Fruit fly (Drosophila melanogaster) whole organism, embryonic: Measurements from ENCODE around the gene Agpat2.

Experiments
- BEAF-32 ChIP-seq: fragments of 200-800 bp; sonication (Bioruptor generic); optimal IDR thresholded peaks from 3 replicates; lab custom pipeline; 2017; ENCODE audit warnings: missing biosample characterization, missing genetic modification characterization, mild to moderate bottlenecking, moderate library complexity, missing genetic modification reagents
- CG10267 ChIP-seq: fragments of 200-800 bp; sonication (Bioruptor generic); optimal IDR thresholded peaks from 2 replicates; lab custom pipeline; 2018; ENCODE audit warnings: missing biosample characterization, mild to moderate bottlenecking, missing genetic modification characterization, moderate library complexity
- CG11085 ChIP-seq: fragments of 200-800 bp; sonication (Bioruptor generic); IDR thresholded peaks from 2 replicates; pipeline ENCODE4 v1.3.6; 2022; ENCODE audit warnings: missing biosample characterization, missing genetic modification characterization
- CG12659 ChIP-seq: fragments of 200-800 bp; sonication (Bioruptor generic); optimal IDR thresholded peaks from 3 replicates; lab custom pipeline; 2017; ENCODE audit warnings: mild to moderate bottlenecking, missing biosample characterization, missing genetic modification reagents, missing genetic modification characterization
- CG13287 ChIP-seq: fragments of 200-800 bp; sonication (Bioruptor generic); IDR thresholded peaks from 2 replicates; pipeline ENCODE4 v1.3.6; 2022; ENCODE audit warnings: missing biosample characterization, missing genetic modification characterization; ENCODE audit not compliant: partially characterized antibody
- CG14710 ChIP-seq: fragments of 200-800 bp; sonication (Bioruptor generic); optimal IDR thresholded peaks from 3 replicates; lab custom pipeline; 2019; ENCODE audit warnings: missing biosample characterization, mild to moderate bottlenecking, missing genetic modification characterization, moderate library complexity
- CG14860 ChIP-seq: fragments of 200-800 bp; sonication (Bioruptor generic); IDR thresholded peaks from 3 replicates; pipeline ENCODE4 v1.3.6; 2022; ENCODE audit warnings: missing biosample characterization, missing genetic modification characterization; ENCODE audit not compliant: partially characterized antibody
- CG15514 ChIP-seq: fragments of 200-800 bp; sonication (Bioruptor generic); optimal IDR thresholded peaks from 3 replicates; lab custom pipeline; 2017; ENCODE audit warnings: missing biosample characterization, missing genetic modification characterization, mild to moderate bottlenecking, moderate library complexity, missing genetic modification reagents
- CG17361 ChIP-seq: fragments of 200-800 bp; sonication (Bioruptor generic); IDR thresholded peaks from 3 replicates; pipeline ENCODE4 v1.3.6; 2022; ENCODE audit warnings: missing biosample characterization, missing genetic modification characterization
- CG2116 ChIP-seq: fragments of 200-800 bp; sonication (Bioruptor generic); optimal IDR thresholded peaks from 3 replicates; lab custom pipeline; 2018; ENCODE audit warnings: missing biosample characterization, mild to moderate bottlenecking, missing genetic modification characterization
- CG2875 ChIP-seq: fragments of 200-800 bp; sonication (Bioruptor generic); optimal IDR thresholded peaks from 2 replicates; lab custom pipeline; 2017; ENCODE audit warnings: missing biosample characterization, mild to moderate bottlenecking, missing genetic modification characterization, missing genetic modification reagents
- CG32772 ChIP-seq: fragments of 200-800 bp; sonication (Bioruptor generic); IDR thresholded peaks from 2 replicates; pipeline ENCODE4 v1.3.6; 2022; ENCODE audit warnings: missing biosample characterization, missing genetic modification characterization
- CG34422 ChIP-seq: fragments of 200-800 bp; sonication (Bioruptor generic); IDR thresholded peaks from 3 replicates; pipeline ENCODE4 v1.3.6; 2022; ENCODE audit warnings: missing biosample characterization, missing genetic modification characterization
- CG4820 ChIP-seq: fragments of 200-800 bp; sonication (Bioruptor generic); optimal IDR thresholded peaks from 3 replicates; lab custom pipeline; 2016; ENCODE audit warnings: missing biosample characterization, missing genetic modification characterization
- CG8281 ChIP-seq: fragments of 200-800 bp; sonication (Bioruptor generic); optimal IDR thresholded peaks from 2 replicates; lab custom pipeline; 2018; ENCODE audit warnings: missing biosample characterization, mild to moderate bottlenecking, missing genetic modification characterization, moderate library complexity
- CG9797 ChIP-seq: fragments of 200-800 bp; sonication (Bioruptor generic); optimal IDR thresholded peaks from 3 replicates; lab custom pipeline; 2018; ENCODE audit warnings: missing biosample characterization, mild to moderate bottlenecking, missing genetic modification characterization
- Dll ChIP-seq: fragments of 200-800 bp; sonication (Bioruptor generic); IDR thresholded peaks from 4 replicates; pipeline ENCODE4 v1.3.6; 2022; ENCODE audit warnings: missing biosample characterization, missing genetic modification characterization; ENCODE audit not compliant: partially characterized antibody
- Dp ChIP-seq: fragments of 200-800 bp; sonication (Bioruptor generic); optimal IDR thresholded peaks from 2 replicates; lab custom pipeline; 2018; ENCODE audit warnings: missing biosample characterization, mild to moderate bottlenecking, missing genetic modification characterization, moderate library complexity
- Dref ChIP-seq: fragments of 200-800 bp; sonication (Bioruptor generic); IDR thresholded peaks from 2 replicates; pipeline ENCODE4 v1.3.6; 2022; ENCODE audit warnings: missing biosample characterization, missing genetic modification characterization
- E2f2 ChIP-seq: fragments of 200-800 bp; sonication (Bioruptor generic); IDR thresholded peaks from 2 replicates; pipeline ENCODE4 v1.3.6; 2022; ENCODE audit warnings: missing biosample characterization, missing genetic modification characterization
- Eip74EF ChIP-seq, 2 experiments: fragments of 200-800 bp in 1 of 2; fragments of >200 bp in 1 of 2; sonication (Bioruptor generic) in 1 of 2; optimal IDR thresholded peaks; 2 replicates each; lab custom pipeline; 2017 to 2019; ENCODE audit warnings: missing biosample characterization in 2 of 2, missing genetic modification characterization in 2 of 2, mild to moderate bottlenecking in 1 of 2, moderate library complexity in 1 of 2
- HLH4C ChIP-seq: fragments of 200-800 bp; sonication (Bioruptor generic); IDR thresholded peaks from 3 replicates; pipeline ENCODE4 v1.3.6; 2022; ENCODE audit warnings: missing biosample characterization, missing genetic modification characterization; ENCODE audit not compliant: partially characterized antibody
- MBD-R2 ChIP-seq: fragments of 200-800 bp; sonication (Bioruptor generic); IDR thresholded peaks from 2 replicates; pipeline ENCODE4 v1.3.6; 2022; ENCODE audit warnings: missing biosample characterization, missing genetic modification characterization
- Scr ChIP-seq: fragments of 200-800 bp; sonication (Bioruptor generic); IDR thresholded peaks from 2 replicates; pipeline ENCODE4 v1.3.6; 2022; ENCODE audit warnings: missing biosample characterization, missing genetic modification characterization; ENCODE audit not compliant: partially characterized antibody
- Sry-δ ChIP-seq: fragments of 200-800 bp; sonication (Bioruptor generic); optimal IDR thresholded peaks from 2 replicates; lab custom pipeline; 2016; ENCODE audit warnings: missing biosample characterization, missing genetic modification characterization
- Usf ChIP-seq: fragments of 200-800 bp; sonication (Bioruptor generic); optimal IDR thresholded peaks from 2 replicates; lab custom pipeline; 2017; ENCODE audit warnings: missing genotype, missing biosample characterization, missing genetic modification characterization
- ara ChIP-seq: fragments of 200-800 bp; sonication (Bioruptor generic); IDR thresholded peaks from 2 replicates; pipeline ENCODE4 v1.3.6; 2022; ENCODE audit warnings: missing biosample characterization, missing genetic modification characterization
- bbx ChIP-seq: fragments of 200-800 bp; sonication (Bioruptor generic); IDR thresholded peaks from 2 replicates; pipeline ENCODE4 v1.3.6; 2022; ENCODE audit warnings: missing biosample characterization, missing genetic modification characterization; ENCODE audit not compliant: partially characterized antibody
- bcd ChIP-seq: fragments of 200-800 bp; sonication (Bioruptor generic); optimal IDR thresholded peaks from 2 replicates; lab custom pipeline; 2017; ENCODE audit warnings: missing biosample characterization, mild to moderate bottlenecking, missing genetic modification characterization
- cas ChIP-seq: fragments of 200-800 bp; sonication (Bioruptor generic); IDR thresholded peaks from 2 replicates; pipeline ENCODE4 v1.3.6; 2022; ENCODE audit warnings: missing biosample characterization, missing genetic modification characterization
- ci ChIP-seq: fragments of 200-800 bp; sonication (Bioruptor generic); IDR thresholded peaks from 3 replicates; pipeline ENCODE4 v1.3.6; 2022; ENCODE audit warnings: missing biosample characterization, missing genetic modification characterization
- exex ChIP-seq: fragments of 200-800 bp; sonication (Bioruptor generic); optimal IDR thresholded peaks from 4 replicates; lab custom pipeline; 2018; ENCODE audit warnings: missing biosample characterization, mild to moderate bottlenecking, missing genetic modification characterization, moderate library complexity
- fd102C ChIP-seq: fragments of 200-800 bp; sonication (Bioruptor generic); optimal IDR thresholded peaks from 2 replicates; lab custom pipeline; 2018; ENCODE audit warnings: missing biosample characterization, mild to moderate bottlenecking, missing genetic modification characterization, moderate library complexity
- lbe ChIP-seq: fragments of 200-800 bp; sonication (Bioruptor generic); optimal IDR thresholded peaks from 2 replicates; lab custom pipeline; 2016; ENCODE audit warnings: missing biosample characterization, mild to moderate bottlenecking, missing genetic modification characterization
- lilli ChIP-seq: fragments of 200-800 bp; sonication (Bioruptor generic); optimal IDR thresholded peaks from 3 replicates; lab custom pipeline; 2016; ENCODE audit warnings: missing biosample characterization, missing genetic modification characterization
- nerfin-2 ChIP-seq: fragments of 200-800 bp; sonication (Bioruptor generic); IDR thresholded peaks from 2 replicates; pipeline ENCODE4 v1.3.6; 2022; ENCODE audit warnings: missing biosample characterization, missing genetic modification characterization; ENCODE audit not compliant: partially characterized antibody
- pan ChIP-seq, 4 experiments: fragments of >200 bp in 3 of 4; fragments of 200-800 bp in 1 of 4; sonication (Bioruptor generic) in 1 of 4; optimal IDR thresholded peaks in 3 of 4; IDR thresholded peaks in 1 of 4; 2 replicates each; pipeline versions ENCODE4 v1.3.6 to Lab custom; 2017 to 2022; ENCODE audit warnings: missing biosample characterization in 2 of 4, missing genetic modification characterization in 2 of 4, mixed read lengths in 1 of 4
- pita ChIP-seq: fragments of 200-800 bp; sonication (Bioruptor generic); optimal IDR thresholded peaks from 2 replicates; lab custom pipeline; 2017; ENCODE audit warnings: missing biosample characterization, mild to moderate bottlenecking, missing genetic modification characterization
- pzg ChIP-seq: fragments of 200-800 bp; sonication (Bioruptor generic); optimal IDR thresholded peaks from 3 replicates; lab custom pipeline; 2018; ENCODE audit warnings: missing biosample characterization, mild to moderate bottlenecking, missing genetic modification characterization, moderate library complexity
- schlank ChIP-seq: fragments of 200-800 bp; sonication (Bioruptor generic); optimal IDR thresholded peaks from 2 replicates; lab custom pipeline; 2018; ENCODE audit warnings: missing biosample characterization, mild to moderate bottlenecking, missing genetic modification characterization
- sqz ChIP-seq: fragments of 200-800 bp; sonication (Bioruptor generic); optimal IDR thresholded peaks from 3 replicates; lab custom pipeline; 2018; ENCODE audit warnings: missing biosample characterization, mild to moderate bottlenecking, missing genetic modification characterization
- stwl ChIP-seq: fragments of 200-800 bp; sonication (Bioruptor generic); optimal IDR thresholded peaks from 3 replicates; lab custom pipeline; 2018; ENCODE audit warnings: missing biosample characterization, mild to moderate bottlenecking, missing genetic modification characterization, moderate library complexity
- tna ChIP-seq: fragments of 200-800 bp; sonication (Bioruptor generic); IDR thresholded peaks from 2 replicates; pipeline ENCODE4 v1.3.6; 2022; ENCODE audit warnings: missing biosample characterization, missing genetic modification characterization; ENCODE audit not compliant: partially characterized antibody
- trem ChIP-seq: fragments of 200-800 bp; optimal IDR thresholded peaks from 3 replicates; lab custom pipeline; 2019; ENCODE audit warnings: missing biosample characterization, mild to moderate bottlenecking, missing genetic modification characterization, moderate library complexity
- unc-4 ChIP-seq: fragments of 200-800 bp; sonication (Bioruptor generic); IDR thresholded peaks from 2 replicates; pipeline ENCODE4 v1.3.6; 2022; ENCODE audit warnings: missing biosample characterization, missing genetic modification characterization; ENCODE audit not compliant: partially characterized antibody
- vnd ChIP-seq: fragments of 200-800 bp; sonication (Bioruptor generic); IDR thresholded peaks from 3 replicates; pipeline ENCODE4 v1.3.6; 2022; ENCODE audit warnings: missing biosample characterization, missing genetic modification characterization; ENCODE audit not compliant: partially characterized antibody

Agpat2 gene

DNA sequence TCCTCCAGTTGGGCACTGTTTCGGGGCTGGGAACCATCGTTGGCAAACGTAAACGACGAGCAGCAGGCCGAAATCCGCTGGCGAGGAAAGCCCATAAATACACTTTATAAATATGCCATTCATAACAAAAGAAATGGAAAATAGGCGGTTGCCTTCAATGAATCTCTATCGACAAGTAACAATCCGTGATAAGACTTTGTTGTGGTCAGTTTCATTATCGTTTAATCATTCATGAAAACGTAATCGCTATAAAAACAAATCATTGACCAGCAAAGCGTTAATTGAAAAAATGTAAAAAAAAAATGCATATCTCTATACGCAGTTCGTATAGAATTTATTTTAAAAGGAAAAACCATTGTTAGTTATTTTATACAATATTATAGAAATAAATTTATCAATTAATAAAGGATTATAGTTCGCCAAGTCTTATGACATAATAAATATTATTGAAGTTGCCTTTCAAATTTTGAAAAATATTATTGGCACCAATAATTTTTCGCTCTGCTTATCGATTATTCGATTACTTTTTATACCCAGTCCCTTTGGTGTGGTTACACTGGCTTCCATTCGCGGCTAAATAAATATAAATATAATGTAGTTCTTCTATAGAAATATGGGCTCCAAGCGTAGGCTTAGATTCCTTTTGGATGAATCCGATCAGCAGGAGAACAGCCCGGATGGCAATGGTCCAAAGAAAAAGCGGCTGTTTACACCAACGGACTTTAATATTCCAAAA, 63.8 kb downstream of the Agpat2 start, which contains the start of gene CG31898:
CG31898 (plus strand) TSS at position 559 of the 736 bp plus-strand sequence.
- TF ChIP-seq trem (peak; percentile 21), CG12659 (GFP tag; lab: Kevin White, UChicago) (peak; percentile 1), CG2875 (GFP tag; lab: Kevin White, UChicago) (no peak), Sry-δ (GFP tag; lab: Kevin White, UChicago) (no peak), unc-4 (GFP tag; lab: Robert Waterston, UW) (0 out of 2 replicates have a peak, but pooled peaks have one; percentile 26), BEAF-32 (peak; percentile 34), nerfin-2 (GFP tag; lab: Robert Waterston, UW) (peak; percentile 48; the same call in 1 of the 2 replicates), vnd (no peak), ara (GFP tag; lab: Robert Waterston, UW) (no peak), CG2116 (peak; percentile 76), CG11085 (GFP tag; lab: Robert Waterston, UW) (no peak), CG10267 (tag; lab: Kevin White, UChicago) (peak; percentile 23), HLH4C (peak; percentile 45; the same call in 1 of the 3 replicates), cas (no peak), CG34422 (GFP tag; lab: Robert Waterston, UW) (no peak), tna (GFP tag; lab: Robert Waterston, UW) (no peak), lilli (GFP tag; lab: Kevin White, UChicago) (no peak), CG17361 (0 out of 3 replicates have a peak, but pooled peaks have one; percentile 10), lbe (GFP tag; lab: Kevin White, UChicago) (peak; percentile 47), pita (GFP tag; lab: Kevin White, UChicago) (no peak), CG8281 (no peak), Scr (peak; percentile 41; the same call in 1 of the 2 replicates), schlank (no peak), CG9797 (GFP tag; lab: Kevin White, UChicago) (no peak), CG15514 (peak; percentile 16), E2f2 (GFP tag; lab: Robert Waterston, UW) (peak; percentile 94), fd102C (GFP tag; lab: Kevin White, UChicago) (no peak), Dll (GFP tag; lab: Robert Waterston, UW) (peak; percentile 52; the same call in 2 of the 4 replicates), CG32772 (GFP tag; lab: Robert Waterston, UW) (no peak), pzg (GFP tag; lab: Kevin White, UChicago) (peak; percentile 43), Dref (GFP tag; lab: Robert Waterston, UW) (peak; percentile 78), CG4820 (no peak), pan (optimal IDR thresholded peaks at IDR 0.05; lab: Kevin White, UChicago) (no peak), pan (GFP tag; optimal IDR thresholded peaks at IDR 0.05 in 1 of 2, IDR thresholded peaks at IDR 0.05 in 1 of 2) (no peak), MBD-R2 (GFP tag; lab: Robert Waterston, UW) (peak; percentile 64), Usf (GFP tag; lab: Kevin White, UChicago) (no peak), CG13287 (GFP tag; lab: Robert Waterston, UW) (peak; percentile 31; the same call in 1 of the 2 replicates), stwl (peak; percentile 58), Eip74EF (GFP tag; optimal IDR thresholded peaks at IDR 0.05; lab: Kevin White, UChicago) (no peak), CG14710 (tag; lab: Kevin White, UChicago) (peak; percentile 99), exex (tag; lab: Kevin White, UChicago) (peak; percentile 34), bcd (no peak), ci (GFP tag; lab: Robert Waterston, UW) (no peak), sqz (GFP tag; lab: Kevin White, UChicago) (no peak), Dp (GFP tag; lab: Kevin White, UChicago) (peak; percentile 94), CG14860 (GFP tag; lab: Robert Waterston, UW) (no peak), bbx (GFP tag; lab: Robert Waterston, UW) (peak; percentile 9; the same call in 1 of the 2 replicates)
